Worm (Caenorhabditis elegans) whole organism, young adult: Measurements from ENCODE around the gene srx-46.

Experiments
- C06A6.2 ChIP-seq: fragments of 200-800 bp; sonication (Bioruptor generic); conservative IDR thresholded peaks from 2 replicates; pipeline ENCODE4 v1.3.6; 2022; ENCODE audit warnings: missing genetic modification characterization, missing compliant biosample characterization
- C17E4.6 ChIP-seq: fragments of 200-800 bp; sonication (Bioruptor generic); IDR thresholded peaks from 2 replicates; pipeline ENCODE4 v1.3.6; 2022; ENCODE audit warnings: missing genetic modification reagents, missing genetic modification characterization, missing compliant biosample characterization
- D2030.7 ChIP-seq: fragments of 200-800 bp; sonication (Bioruptor generic); IDR thresholded peaks from 2 replicates; pipeline ENCODE4 v1.3.6; 2022; ENCODE audit warnings: missing genetic modification reagents, missing genetic modification characterization, missing compliant biosample characterization
- F33H1.4 ChIP-seq: fragments of 200-800 bp; sonication (Bioruptor generic); IDR thresholded peaks from 2 replicates; pipeline ENCODE4 v1.3.6; 2022; ENCODE audit warnings: missing genetic modification reagents, missing genetic modification characterization, missing compliant biosample characterization
- F37B4.10 ChIP-seq: fragments of 200-800 bp; sonication (Bioruptor generic); IDR thresholded peaks from 2 replicates; pipeline ENCODE4 v1.3.6; 2022; ENCODE audit warnings: missing genetic modification characterization, missing compliant biosample characterization
- F39B2.1 ChIP-seq: fragments of 200-800 bp; sonication (Bioruptor generic); IDR thresholded peaks from 2 replicates; pipeline ENCODE4 v1.3.6; 2022; ENCODE audit warnings: missing genetic modification reagents, missing genetic modification characterization, missing compliant biosample characterization
- F55B11.4 ChIP-seq: sonication (generic microtip); optimal IDR thresholded peaks from 2 replicates; lab custom pipeline; 2016; ENCODE audit warnings: missing compliant biosample characterization, missing genetic modification characterization, borderline replicate concordance; ENCODE audit not compliant: insufficient read depth
- T07F8.4 ChIP-seq: sonication (generic microtip); optimal IDR thresholded peaks from 2 replicates; lab custom pipeline; 2016; ENCODE audit warnings: mild to moderate bottlenecking, missing genetic modification characterization, moderate library complexity, missing compliant biosample characterization
- Y56A3A.18 ChIP-seq: fragments of 200-800 bp; sonication (Bioruptor generic); IDR thresholded peaks from 2 replicates; pipeline ENCODE4 v1.3.6; 2022; ENCODE audit warnings: missing genetic modification reagents, missing genetic modification characterization, missing compliant biosample characterization
- Y79H2A.3 ChIP-seq: fragments of 200-800 bp; sonication (Bioruptor generic); conservative IDR thresholded peaks from 2 replicates; pipeline ENCODE4 v1.3.6; 2022; ENCODE audit warnings: missing genetic modification reagents, missing genetic modification characterization, missing compliant biosample characterization
- atf-7 ChIP-seq: sonication (generic microtip); optimal IDR thresholded peaks from 2 replicates; lab custom pipeline; 2017; ENCODE audit warnings: mild to moderate bottlenecking, missing genetic modification characterization, missing compliant biosample characterization
- attf-6 ChIP-seq: fragments of 200-800 bp; sonication (Bioruptor generic); IDR thresholded peaks from 2 replicates; pipeline ENCODE4 v1.3.6; 2022; ENCODE audit warnings: missing genetic modification reagents, missing genetic modification characterization, missing compliant biosample characterization
- bed-2 ChIP-seq: fragments of 200-800 bp; sonication (Bioruptor generic); IDR thresholded peaks from 2 replicates; pipeline ENCODE4 v1.3.6; 2022; ENCODE audit warnings: missing genetic modification reagents, missing genetic modification characterization, missing compliant biosample characterization
- ceh-27 ChIP-seq: fragments of 200-800 bp; sonication (Bioruptor generic); optimal IDR thresholded peaks from 2 replicates; lab custom pipeline; 2018; ENCODE audit warnings: mild to moderate bottlenecking, missing genetic modification characterization, moderate library complexity, missing compliant biosample characterization
- die-1 ChIP-seq: sonication (generic microtip); optimal IDR thresholded peaks from 2 replicates; lab custom pipeline; 2016; ENCODE audit warnings: missing genotype, mild to moderate bottlenecking, missing genetic modification characterization, missing compliant biosample characterization
- egl-18 ChIP-seq: fragments of 200-800 bp; sonication (Bioruptor generic); IDR thresholded peaks from 2 replicates; pipeline ENCODE4 v1.3.6; 2022; ENCODE audit warnings: missing genetic modification reagents, missing genetic modification characterization, missing compliant biosample characterization
- egl-44 ChIP-seq: fragments of 200-800 bp; sonication (Bioruptor generic); IDR thresholded peaks from 2 replicates; pipeline ENCODE4 v1.3.6; 2022; ENCODE audit warnings: missing genetic modification reagents, missing genetic modification characterization, missing compliant biosample characterization
- egrh-3 ChIP-seq: fragments of 200-800 bp; sonication (Bioruptor generic); IDR thresholded peaks from 2 replicates; pipeline ENCODE4 v1.3.6; 2022; ENCODE audit warnings: missing genetic modification reagents, missing genetic modification characterization, missing compliant biosample characterization
- fkh-3 ChIP-seq: sonication (generic microtip); optimal IDR thresholded peaks from 2 replicates; lab custom pipeline; 2016; ENCODE audit warnings: mild to moderate bottlenecking, missing genetic modification characterization, missing compliant biosample characterization
- hmg-1.2 ChIP-seq: fragments of 200-800 bp; sonication (Bioruptor generic); IDR thresholded peaks from 2 replicates; pipeline ENCODE4 v1.3.6; 2022; ENCODE audit warnings: missing genetic modification reagents, missing genetic modification characterization, missing compliant biosample characterization
- hsf-1 ChIP-seq: fragments of 200-800 bp; sonication (Bioruptor generic); IDR thresholded peaks from 2 replicates; pipeline ENCODE4 v1.3.6; 2022; ENCODE audit warnings: missing genetic modification reagents, missing genetic modification characterization, missing compliant biosample characterization
- lag-1 ChIP-seq: fragments of 200-800 bp; sonication (Bioruptor generic); IDR thresholded peaks from 2 replicates; pipeline ENCODE4 v1.3.6; 2022; ENCODE audit warnings: missing genetic modification reagents, missing genetic modification characterization, missing compliant biosample characterization
- let-526 ChIP-seq: fragments of 200-800 bp; sonication (Bioruptor generic); IDR thresholded peaks from 2 replicates; pipeline ENCODE4 v1.3.6; 2022; ENCODE audit warnings: missing genetic modification reagents, missing genetic modification characterization, missing compliant biosample characterization
- lin-26 ChIP-seq: fragments of 200-800 bp; sonication (Bioruptor generic); IDR thresholded peaks from 2 replicates; pipeline ENCODE4 v1.3.6; 2022; ENCODE audit warnings: missing genetic modification reagents, missing genetic modification characterization, missing compliant biosample characterization
- lin-35 ChIP-seq, 3 experiments: fragments of 150-350 bp in 2 of 3; sonication (generic microtip) in 1 of 3; optimal IDR thresholded peaks; 2 replicates each; lab custom pipeline; 2014 to 2018; ENCODE audit warnings: missing biosample characterization in 3 of 3, missing genetic modification characterization in 3 of 3, missing genetic modification reagents in 3 of 3
- madf-3 ChIP-seq: fragments of 200-800 bp; sonication (Bioruptor generic); IDR thresholded peaks from 2 replicates; pipeline ENCODE4 v1.3.6; 2022; ENCODE audit warnings: missing genetic modification reagents, missing genetic modification characterization, missing compliant biosample characterization
- madf-8 ChIP-seq: fragments of 200-800 bp; sonication (Bioruptor generic); conservative IDR thresholded peaks from 2 replicates; pipeline ENCODE4 v1.3.6; 2022; ENCODE audit warnings: missing genetic modification reagents, missing genetic modification characterization, missing compliant biosample characterization
- mcd-1 ChIP-seq: fragments of 200-800 bp; sonication (Bioruptor generic); IDR thresholded peaks from 2 replicates; pipeline ENCODE4 v1.3.6; 2022; ENCODE audit warnings: missing genetic modification reagents, missing genetic modification characterization, missing compliant biosample characterization
- mes-4 ChIP-seq: sonication (generic microtip); optimal IDR thresholded peaks from 2 replicates; lab custom pipeline; 2016; ENCODE audit warnings: missing genotype, missing genetic modification characterization, missing compliant biosample characterization
- nfyb-1 ChIP-seq: fragments of 200-800 bp; sonication (Bioruptor generic); IDR thresholded peaks from 2 replicates; pipeline ENCODE4 v1.3.6; 2022; ENCODE audit warnings: missing genetic modification reagents, missing genetic modification characterization, missing compliant biosample characterization
- nhr-90 ChIP-seq: sonication (generic microtip); optimal IDR thresholded peaks from 2 replicates; lab custom pipeline; 2016; ENCODE audit warnings: missing genotype, mild to moderate bottlenecking, missing genetic modification characterization, missing compliant biosample characterization
- pbrm-1 ChIP-seq: fragments of 200-800 bp; sonication (Bioruptor generic); IDR thresholded peaks from 2 replicates; pipeline ENCODE4 v1.3.6; 2022; ENCODE audit warnings: missing genetic modification reagents, missing genetic modification characterization, missing compliant biosample characterization
- pha-4 ChIP-seq: fragments of 150-350 bp; sonication (generic microtip); optimal IDR thresholded peaks from 2 replicates; lab custom pipeline; 2014; ENCODE audit warnings: missing biosample characterization, missing genetic modification reagents, missing genetic modification characterization
- rcor-1 ChIP-seq: fragments of 200-800 bp; sonication (Bioruptor generic); IDR thresholded peaks from 2 replicates; pipeline ENCODE4 v1.3.6; 2022; ENCODE audit warnings: missing genetic modification reagents, missing genetic modification characterization, missing compliant biosample characterization
- rec-8 ChIP-seq, 2 experiments: sonication (generic microtip); optimal IDR thresholded peaks; 2 replicates each; lab custom pipeline; 2016; ENCODE audit warnings: mild to moderate bottlenecking in 2 of 2, missing genetic modification characterization in 2 of 2, missing genetic modification reagents in 2 of 2, missing genotype in 2 of 2, missing biosample characterization in 1 of 2, missing compliant biosample characterization in 1 of 2, moderate library complexity in 1 of 2
- sdz-38 ChIP-seq: sonication (generic microtip); optimal IDR thresholded peaks from 2 replicates; lab custom pipeline; 2016; ENCODE audit warnings: missing genotype, missing genetic modification characterization, missing compliant biosample characterization
- sea-2 ChIP-seq: fragments of 200-800 bp; sonication (Bioruptor generic); IDR thresholded peaks from 2 replicates; pipeline ENCODE4 v1.3.6; 2022; ENCODE audit warnings: missing genetic modification characterization, missing compliant biosample characterization
- snpc-3.4 ChIP-seq: sonication (generic microtip); optimal IDR thresholded peaks from 2 replicates; lab custom pipeline; 2017; ENCODE audit warnings: missing genetic modification characterization, mild to moderate bottlenecking, missing compliant biosample characterization, antibody characterized with exemption, moderate library complexity, missing genotype, missing genetic modification reagents
- tbp1 ChIP-seq: fragments of 200-800 bp; sonication (Bioruptor generic); optimal IDR thresholded peaks from 2 replicates; lab custom pipeline; 2018; ENCODE audit warnings: mild to moderate bottlenecking, missing genetic modification characterization, missing compliant biosample characterization
- xnd-1 ChIP-seq: sonication (generic microtip); optimal IDR thresholded peaks from 2 replicates; lab custom pipeline; 2016; ENCODE audit warnings: missing genotype, missing genetic modification reagents, missing genetic modification characterization, missing compliant biosample characterization
- zfh-2 ChIP-seq: fragments of 200-800 bp; sonication (Bioruptor generic); conservative IDR thresholded peaks from 2 replicates; pipeline ENCODE4 v1.3.6; 2022; ENCODE audit warnings: missing genetic modification reagents, missing genetic modification characterization, missing compliant biosample characterization
- zim-3 ChIP-seq: sonication (generic microtip); optimal IDR thresholded peaks from 2 replicates; lab custom pipeline; 2017; ENCODE audit warnings: mild to moderate bottlenecking, missing genetic modification characterization, moderate library complexity, missing compliant biosample characterization
- ztf-18 ChIP-seq: sonication (generic microtip); optimal IDR thresholded peaks from 2 replicates; lab custom pipeline; 2016; ENCODE audit warnings: missing genotype, mild to moderate bottlenecking, missing genetic modification characterization, missing compliant biosample characterization
- ztf-22 ChIP-seq: fragments of 200-800 bp; sonication (Bioruptor generic); optimal IDR thresholded peaks from 2 replicates; lab custom pipeline; 2018; ENCODE audit warnings: mild to moderate bottlenecking, missing genetic modification characterization, moderate library complexity, missing compliant biosample characterization
- ztf-3 ChIP-seq: fragments of 200-800 bp; sonication (Bioruptor generic); optimal IDR thresholded peaks from 2 replicates; lab custom pipeline; 2018; ENCODE audit warnings: mild to moderate bottlenecking, missing genetic modification characterization, missing compliant biosample characterization
- ztf-6 ChIP-seq: fragments of 200-800 bp; sonication (Bioruptor generic); IDR thresholded peaks from 2 replicates; pipeline ENCODE4 v1.3.6; 2022; ENCODE audit warnings: missing genetic modification reagents, missing genetic modification characterization, missing compliant biosample characterization

srx-46 gene

DNA sequence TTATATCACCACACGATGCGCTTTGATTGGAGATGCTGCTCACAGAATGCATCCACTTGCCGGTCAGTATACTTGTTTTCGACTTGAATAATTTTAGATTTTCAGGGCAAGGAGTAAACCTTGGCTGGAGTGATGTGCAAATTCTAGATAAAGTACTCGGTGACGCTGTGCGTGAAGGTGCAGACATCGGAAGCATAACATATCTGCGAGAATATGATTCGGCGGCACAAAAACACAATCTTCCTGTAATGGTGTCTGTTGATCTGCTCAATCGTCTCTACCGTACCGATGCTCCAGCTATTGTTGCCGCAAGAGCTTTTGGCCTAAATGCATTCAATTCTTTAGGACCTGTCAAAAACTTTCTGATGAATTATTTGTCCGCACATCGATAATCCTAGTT lies 14.6 kb upstream of the srx-46 start (continued):
- TF ChIP-seq lag-1 (GFP tag; lab: Robert Waterston, UW) (no peak), F55B11.4 (no peak), zim-3 (tag; lab: Kevin White, UChicago) (peak; percentile 34), let-526 (GFP tag; lab: Robert Waterston, UW) (0 out of 2 replicates have a peak, but pooled peaks have one; percentile 49), sdz-38 (tag; lab: Kevin White, UChicago) (no peak), rcor-1 (GFP tag; lab: Robert Waterston, UW) (no peak), T07F8.4 (no peak), lin-26 (GFP tag; lab: Robert Waterston, UW) (peak; percentile 58; the same call in 1 of the 2 replicates), atf-7 (tag; lab: Kevin White, UChicago) (peak; percentile 9), madf-8 (GFP tag; lab: Robert Waterston, UW) (no peak), xnd-1 (no peak), fkh-3 (no peak), nfyb-1 (GFP tag; lab: Robert Waterston, UW) (no peak; the same call in 1 of the 2 replicates), sea-2 (GFP tag; lab: Robert Waterston, UW) (no peak), zfh-2 (GFP tag; lab: Robert Waterston, UW) (no peak), snpc-3.4 (tag; lab: Kevin White, UChicago) (no peak), mes-4 (tag; lab: Kevin White, UChicago) (no peak), ceh-27 (GFP tag; lab: Kevin White, UChicago) (no peak), D2030.7 (GFP tag; lab: Robert Waterston, UW) (no peak), F39B2.1 (no peak), ztf-18 (tag; lab: Kevin White, UChicago) (no peak), egrh-3 (GFP tag; lab: Robert Waterston, UW) (no peak), ztf-6 (GFP tag; lab: Robert Waterston, UW) (no peak), bed-2 (GFP tag; lab: Robert Waterston, UW) (no peak), C06A6.2 (GFP tag; lab: Robert Waterston, UW) (peak; percentile 75), madf-3 (GFP tag; lab: Robert Waterston, UW) (0 out of 2 replicates have a peak, but pooled peaks have one; percentile 7), attf-6 (no peak), ztf-22 (GFP tag; lab: Kevin White, UChicago) (no peak), lin-35 (GFP tag; optimal IDR thresholded peaks at IDR 0.05; lab: Kevin White, UChicago) (no peak), tbp1 (GFP tag; lab: Kevin White, UChicago) (peak; percentile 3), F33H1.4 (no peak), egl-18 (GFP tag; lab: Robert Waterston, UW) (no peak), pha-4 (no peak), C17E4.6 (GFP tag; lab: Robert Waterston, UW) (no peak), ztf-3 (GFP tag; lab: Kevin White, UChicago) (no peak), die-1 (tag; lab: Kevin White, UChicago) (no peak), rec-8 (tag; optimal IDR thresholded peaks at IDR 0.05; lab: Kevin White, UChicago) (no peak), nhr-90 (no peak)

DNA sequence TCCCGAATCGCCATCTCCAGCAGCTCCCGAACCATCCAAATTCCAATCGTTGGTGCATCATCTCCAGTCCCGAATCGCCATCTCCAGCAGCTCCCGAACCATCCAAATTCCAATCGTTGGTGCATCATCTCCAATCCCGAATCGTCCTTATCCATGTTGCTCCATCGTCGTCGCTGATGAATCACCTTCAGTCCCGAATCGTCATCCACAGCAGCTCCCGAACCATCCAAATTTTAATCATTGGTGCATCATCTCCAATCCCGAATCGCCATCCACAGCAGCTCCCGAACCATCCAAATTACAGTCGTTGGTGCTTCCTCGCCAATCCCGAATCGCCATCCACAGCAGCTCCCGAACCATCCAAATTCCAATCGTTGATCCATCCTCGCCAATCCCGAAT lies 13.8 kb upstream of the srx-46 start:
- TF ChIP-seq sea-2 (GFP tag; lab: Robert Waterston, UW) (0 out of 2 replicates have a peak, but pooled peaks have one; percentile 64), pbrm-1 (GFP tag; lab: Robert Waterston, UW) (0 out of 2 replicates have a peak, but pooled peaks have one; percentile 46), hsf-1 (GFP tag; lab: Robert Waterston, UW) (peak; percentile 54; the same call in 1 of the 2 replicates), F37B4.10 (GFP tag; lab: Robert Waterston, UW) (peak; percentile 89; the same call in 1 of the 2 replicates), egl-44 (GFP tag; lab: Robert Waterston, UW) (peak; percentile 24; the same call in 1 of the 2 replicates), hmg-1.2 (GFP tag; lab: Robert Waterston, UW) (peak; percentile 23; the same call in 1 of the 2 replicates), mcd-1 (GFP tag; lab: Robert Waterston, UW) (0 out of 2 replicates have a peak, but pooled peaks have one; percentile 8), Y56A3A.18 (GFP tag; lab: Robert Waterston, UW) (peak; percentile 42; the same call in 1 of the 2 replicates), rcor-1 (GFP tag; lab: Robert Waterston, UW) (peak; percentile 31; the same call in 1 of the 2 replicates), Y79H2A.3 (GFP tag; lab: Robert Waterston, UW) (0 out of 2 replicates have a peak, but pooled peaks have one; percentile 36)
